Worm (Caenorhabditis elegans) whole organism, mixed stage, embryonic: Measurements from ENCODE around the gene vha-13.

ENCODE experiments used
- ceh-43 ChIP-seq: fragments of 200-800 bp; sonication (Bioruptor generic); optimal IDR thresholded peaks from 2 replicates; lab custom pipeline; 2018; ENCODE audit warnings: mild to moderate bottlenecking, missing genetic modification characterization, moderate library complexity, missing compliant biosample characterization
- lin-13 ChIP-seq: fragments of 150-350 bp; optimal IDR thresholded peaks from 2 replicates; lab custom pipeline; 2014; ENCODE audit warnings: missing biosample characterization, missing genetic modification characterization
- mep-1 ChIP-seq: fragments of 150-350 bp; optimal IDR thresholded peaks from 2 replicates; lab custom pipeline; 2017; ENCODE audit warnings: missing biosample characterization, missing genetic modification reagents, missing genetic modification characterization, inconsistent platforms
- nhr-28 ChIP-seq: fragments of 150-350 bp; optimal IDR thresholded peaks from 2 replicates; lab custom pipeline; 2014; ENCODE audit warnings: missing biosample characterization, missing genetic modification characterization
- sem-2 ChIP-seq: fragments of 200-800 bp; sonication (Bioruptor generic); optimal IDR thresholded peaks from 2 replicates; lab custom pipeline; 2018; ENCODE audit warnings: mild to moderate bottlenecking, missing genetic modification characterization, missing compliant biosample characterization
- unc-120 ChIP-seq: sonication (generic microtip); optimal IDR thresholded peaks from 2 replicates; lab custom pipeline; 2017; ENCODE audit warnings: missing genetic modification characterization, missing compliant biosample characterization; ENCODE audit not compliant: poor library complexity, severe bottlenecking

Gene vha-13

ce11 chrV:14396123-14396669, 44.7 kb downstream of the vha-13 start:
- TF ChIP-seq ceh-43 (GFP tag; lab: Kevin White, UChicago) (no peak), lin-13 (tag; lab: Kevin White, UChicago) (no peak), nhr-28 (tag; lab: Kevin White, UChicago) (no peak), sem-2 (GFP tag; lab: Kevin White, UChicago) (no peak), unc-120 (tag; lab: Kevin White, UChicago) (no peak), mep-1 (no peak)
